Worm (Caenorhabditis elegans) whole organism, early embryonic: ENCODE data around the gene ZK1320.7.

Experiments used
- ama-1 ChIP-seq: fragments of 150-350 bp; optimal IDR thresholded peaks from 2 replicates; lab custom pipeline; 2014
- ceh-36 ChIP-seq: sonication (generic microtip); optimal IDR thresholded peaks from 2 replicates; lab custom pipeline; 2016; ENCODE audit warnings: missing genetic modification characterization, inconsistent platforms, missing compliant biosample characterization

- no peak for TF ChIP-seq ama-1 (lab: Kevin White, UChicago)
- no peak for TF ChIP-seq ceh-36 (tag; lab: Kevin White, UChicago)
These were observed 18.7 kb downstream of the ZK1320.7 start for ce11 chrII:9690067-9690632.
